Worm (Caenorhabditis elegans): ENCODE results near the gene Y46E12BL.2.
A peak's percentile ranks its signal among the peaks of the same experiment; 100 is the strongest.

The Y46E12BL.2 gene

ce11 chrII:15193961-15194360, 38.8 kb upstream of the Y46E12BL.2 start:
- TF ChIP-seq ceh-18 (tag; optimal IDR thresholded peaks at IDR 0.05) (peak; percentile 63), hlh-30 (tag; optimal IDR thresholded peaks at IDR 0.05; ENCODE audit: insufficient read depth) (peak; percentile 36), unc-42 (tag; optimal IDR thresholded peaks at IDR 0.05) (no peak)

- no peak for TF ChIP-seq C08G9.2 (tag; optimal IDR thresholded peaks at IDR 0.05)
- no peak for TF ChIP-seq pha-2 (tag; optimal IDR thresholded peaks at IDR 0.05)
- no peak for TF ChIP-seq pha-4 (tag; optimal IDR thresholded peaks at IDR 0.05)
- TF ChIP-seq lin-11 (tag; optimal IDR thresholded peaks at IDR 0.05): no peak
- TF ChIP-seq Y22D7AL.16 (tag; optimal IDR thresholded peaks at IDR 0.05): no peak
- TF ChIP-seq nhr-11 (tag; optimal IDR thresholded peaks at IDR 0.05): no peak
- no peak for TF ChIP-seq ttx-3 (tag; optimal IDR thresholded peaks at IDR 0.05)
- no peak for TF ChIP-seq sdc-2 (tag; optimal IDR thresholded peaks at IDR 0.05)
- no peak for TF ChIP-seq ceh-6 (GFP tag; optimal IDR thresholded peaks at IDR 0.05)
- TF ChIP-seq pax-1 (tag; optimal IDR thresholded peaks at IDR 0.05): no peak
- no peak for TF ChIP-seq fax-1 (tag; optimal IDR thresholded peaks at IDR 0.05)
These were observed 37.4 kb upstream of the Y46E12BL.2 start for ce11 chrII:15195346-15195745.

- TF ChIP-seq ceh-24 (tag; optimal IDR thresholded peaks at IDR 0.05): no peak
- no peak for TF ChIP-seq C38D4.7 (GFP tag; optimal IDR thresholded peaks at IDR 0.05)
- no peak for TF ChIP-seq nfya-1 (tag; optimal IDR thresholded peaks at IDR 0.05)
- TF ChIP-seq zip-5 (tag; optimal IDR thresholded peaks at IDR 0.05): no peak
- no peak for TF ChIP-seq ceh-48 (tag; optimal IDR thresholded peaks at IDR 0.05)
- no peak for TF ChIP-seq nhr-232 (tag; optimal IDR thresholded peaks at IDR 0.05)
- no peak for TF ChIP-seq ceh-18 (tag; optimal IDR thresholded peaks at IDR 0.05)
- no peak for TF ChIP-seq ahr-1 (tag; optimal IDR thresholded peaks at IDR 0.05)
- no peak for TF ChIP-seq lin-11 (tag; optimal IDR thresholded peaks at IDR 0.05)
- TF ChIP-seq hlh-30 (tag; optimal IDR thresholded peaks at IDR 0.05; ENCODE audit: insufficient read depth): no peak
- no peak for TF ChIP-seq sox-4 (tag; optimal IDR thresholded peaks at IDR 0.05)
- TF ChIP-seq pat-9 (tag; optimal IDR thresholded peaks at IDR 0.05): no peak
- TF ChIP-seq pha-4 (tag; optimal IDR thresholded peaks at IDR 0.05): no peak
- no peak for TF ChIP-seq ceh-34 (tag; optimal IDR thresholded peaks at IDR 0.05)
- no peak for TF ChIP-seq K09A11.1 (tag; optimal IDR thresholded peaks at IDR 0.05; ENCODE audit: insufficient read depth)
These were observed 36.3 kb upstream of the Y46E12BL.2 start, which contains the start of gene spsb-1 for ce11 chrII:15196433-15196832. TSS of gene spsb-1 (plus strand) at chrII:15196733.

ce11 chrII:15197500-15197899, 35.2 kb upstream of the Y46E12BL.2 start:
- no peak for TF ChIP-seq pros-1 (tag; optimal IDR thresholded peaks at IDR 0.05)
- TF ChIP-seq C38D4.7 (GFP tag; optimal IDR thresholded peaks at IDR 0.05): no peak
- no peak for TF ChIP-seq sdc-2 (tag; optimal IDR thresholded peaks at IDR 0.05)
- TF ChIP-seq tbx-7 (tag; optimal IDR thresholded peaks at IDR 0.05): no peak
- TF ChIP-seq F13H6.1 (tag; optimal IDR thresholded peaks at IDR 0.05): no peak
- TF ChIP-seq ceh-24 (tag; optimal IDR thresholded peaks at IDR 0.05): no peak
- TF ChIP-seq unc-55 (GFP tag; optimal IDR thresholded peaks at IDR 0.05): no peak
- no peak for TF ChIP-seq unc-3 (GFP tag; conservative IDR thresholded peaks at IDR 0.05)
- TF ChIP-seq unc-3 (tag; optimal IDR thresholded peaks at IDR 0.05): no peak
- TF ChIP-seq mec-3 (tag; optimal IDR thresholded peaks at IDR 0.05; ENCODE audit: borderline replicate concordance): no peak
- no peak for TF ChIP-seq fax-1 (tag; optimal IDR thresholded peaks at IDR 0.05)
- no peak for TF ChIP-seq unc-42 (tag; optimal IDR thresholded peaks at IDR 0.05)
- no peak for TF ChIP-seq pha-4 (tag; optimal IDR thresholded peaks at IDR 0.05)
- TF ChIP-seq ceh-45 (GFP tag; IDR thresholded peaks at IDR 0.05): no peak
- TF ChIP-seq ztf-16 (tag; optimal IDR thresholded peaks at IDR 0.05): no peak
- no peak for TF ChIP-seq hlh-6 (tag; optimal IDR thresholded peaks at IDR 0.05)
- TF ChIP-seq gmeb-2 (tag; optimal IDR thresholded peaks at IDR 0.05): no peak
- no peak for TF ChIP-seq sox-4 (tag; optimal IDR thresholded peaks at IDR 0.05)
